Fruit fly (Drosophila melanogaster): Measurements from ENCODE around the gene Rab21.

DNA sequence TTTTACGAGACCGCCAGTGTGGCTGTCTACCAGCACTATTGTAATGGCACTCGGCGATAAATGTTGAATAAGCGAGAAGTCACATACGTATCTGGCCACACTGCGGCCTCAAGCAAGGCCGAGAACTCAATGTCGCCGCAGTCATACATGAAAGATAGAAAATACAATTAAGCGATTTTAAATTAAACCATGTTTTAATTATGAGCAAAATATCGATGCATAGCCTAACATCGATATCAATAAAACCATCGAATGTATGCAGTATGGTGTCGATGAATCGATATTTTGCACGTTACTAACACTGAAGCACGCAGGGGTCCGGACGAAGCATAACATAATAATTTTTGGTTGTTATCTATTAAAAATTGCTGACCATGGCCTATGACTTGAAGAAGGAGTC is at the start of gene Rab21, which contains the start of gene Coa7:
- TF ChIP-seq CG8478 (optimal IDR thresholded peaks at IDR 0.05) (no peak), pan (optimal IDR thresholded peaks at IDR 0.05) (no peak), psq (optimal IDR thresholded peaks at IDR 0.05) (no peak), usp (GFP tag; optimal IDR thresholded peaks at IDR 0.05) (no peak)

Measured in whole organism.